Worm (Caenorhabditis elegans): ENCODE measurements around the gene cdh-4.

Gene cdh-4

DNA sequence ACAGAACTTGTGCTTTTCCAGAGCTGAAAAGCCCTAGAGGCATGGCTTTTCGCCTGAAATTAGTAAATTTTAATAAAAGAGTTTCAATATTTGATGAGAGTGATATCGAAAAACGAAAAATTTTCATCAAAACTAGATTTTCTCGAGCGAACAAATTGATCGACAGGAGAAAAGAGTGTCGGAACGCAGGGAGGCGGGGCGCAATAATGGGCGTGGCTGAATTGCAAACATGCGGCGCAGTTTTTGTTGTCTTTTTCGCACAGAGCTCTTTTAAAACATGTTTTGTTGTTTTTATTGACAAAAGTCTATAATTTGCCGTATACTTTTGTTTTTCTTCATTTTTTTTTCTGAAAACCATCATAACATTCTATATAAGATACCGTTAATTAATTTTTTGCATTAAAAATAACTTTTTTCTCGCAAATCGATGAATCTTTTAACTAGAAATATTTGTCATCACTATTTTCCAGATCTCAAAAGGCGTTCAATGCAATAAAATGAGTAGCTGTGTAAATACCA lies 58.3 kb downstream of the cdh-4 start, which contains the start of the genes sel-5 and wdr-48:
TSS of gene sel-5 (minus strand) at position 53 of the 519 bp plus-strand sequence.
TSS of gene wdr-48 (plus strand) at position 469 of the 519 bp plus-strand sequence.
- TF ChIP-seq ceh-48 (tag; optimal IDR thresholded peaks at IDR 0.05), result no peak
- no peak for TF ChIP-seq fax-1 (tag; optimal IDR thresholded peaks at IDR 0.05)
- TF ChIP-seq hlh-30 (tag; optimal IDR thresholded peaks at IDR 0.05; ENCODE audit: insufficient read depth), result no peak
- TF ChIP-seq ceh-19 (GFP tag; optimal IDR thresholded peaks at IDR 0.05), result no peak
- no peak for TF ChIP-seq ceh-34 (tag; optimal IDR thresholded peaks at IDR 0.05)
- no peak for TF ChIP-seq F13H6.1 (tag; optimal IDR thresholded peaks at IDR 0.05)
- no peak for TF ChIP-seq pros-1 (tag; optimal IDR thresholded peaks at IDR 0.05)
- TF ChIP-seq nfya-1 (tag; optimal IDR thresholded peaks at IDR 0.05), result peak; percentile 28
- TF ChIP-seq ceh-9 (tag; optimal IDR thresholded peaks at IDR 0.05), result no peak
- TF ChIP-seq pag-3 (tag; optimal IDR thresholded peaks at IDR 0.05; ENCODE audit: borderline replicate concordance), result no peak
- TF ChIP-seq ref-2 (tag; optimal IDR thresholded peaks at IDR 0.05), result peak; percentile 44
- peak; percentile 59 for TF ChIP-seq ceh-31 (tag; optimal IDR thresholded peaks at IDR 0.05)
- peak; percentile 20 for TF ChIP-seq unc-86 (tag; optimal IDR thresholded peaks at IDR 0.05)
- TF ChIP-seq elt-2 (tag; optimal IDR thresholded peaks at IDR 0.05), result peak; percentile 38
- no peak for TF ChIP-seq ceh-2 (tag; optimal IDR thresholded peaks at IDR 0.05)
- TF ChIP-seq fkh-6 (tag; optimal IDR thresholded peaks at IDR 0.05), result no peak
- no peak for TF ChIP-seq C38D4.7 (GFP tag; optimal IDR thresholded peaks at IDR 0.05)
- TF ChIP-seq unc-42 (tag; optimal IDR thresholded peaks at IDR 0.05), result peak; percentile 41
- no peak for TF ChIP-seq tbx-2 (tag; optimal IDR thresholded peaks at IDR 0.05)
- no peak for TF ChIP-seq zip-5 (tag; optimal IDR thresholded peaks at IDR 0.05)
- no peak for TF ChIP-seq ceh-6 (GFP tag; optimal IDR thresholded peaks at IDR 0.05)
- TF ChIP-seq K02D7.2 (tag; optimal IDR thresholded peaks at IDR 0.05), result no peak
- TF ChIP-seq ceh-18 (tag; optimal IDR thresholded peaks at IDR 0.05), result no peak

DNA sequence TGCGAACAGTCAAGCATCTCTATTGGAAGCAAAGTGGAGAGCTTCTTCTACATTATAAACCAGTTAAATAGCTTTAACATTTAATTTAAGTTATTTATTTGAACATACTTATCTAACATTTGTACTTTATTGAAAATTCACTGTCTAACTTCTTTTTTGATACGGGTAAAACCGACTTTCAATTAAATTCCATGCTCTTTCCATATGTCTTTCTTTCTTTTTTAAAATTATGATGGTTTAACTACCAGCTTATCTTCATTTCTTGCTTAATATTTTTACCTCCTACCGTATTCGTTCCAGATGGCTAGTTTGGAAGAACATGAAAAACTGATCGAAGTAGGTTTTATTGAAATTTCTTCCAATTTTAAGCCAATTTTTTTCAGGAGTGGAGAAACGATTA lies 61.3 kb downstream of the cdh-4 start, which contains the start of gene F35G12.12:
TSS of gene F35G12.12 (plus strand) at position 301 of the 400 bp plus-strand sequence.
- no peak for TF ChIP-seq ceh-24 (tag; optimal IDR thresholded peaks at IDR 0.05)
- no peak for TF ChIP-seq pax-1 (tag; optimal IDR thresholded peaks at IDR 0.05)
- TF ChIP-seq nhr-11 (tag; optimal IDR thresholded peaks at IDR 0.05), result no peak
- TF ChIP-seq gmeb-2 (tag; optimal IDR thresholded peaks at IDR 0.05), result no peak
- TF ChIP-seq che-1 (tag; optimal IDR thresholded peaks at IDR 0.05), result no peak
- TF ChIP-seq lim-6 (tag; optimal IDR thresholded peaks at IDR 0.05), result no peak
- no peak for TF ChIP-seq rnt-1 (tag; optimal IDR thresholded peaks at IDR 0.05)
- TF ChIP-seq sox-4 (tag; optimal IDR thresholded peaks at IDR 0.05), result no peak
- TF ChIP-seq dmd-4 (tag; optimal IDR thresholded peaks at IDR 0.05; ENCODE audit: borderline replicate concordance), result no peak
- no peak for TF ChIP-seq syd-9 (tag; optimal IDR thresholded peaks at IDR 0.05)
- TF ChIP-seq npax-4 (tag; optimal IDR thresholded peaks at IDR 0.05), result no peak
- TF ChIP-seq mec-3 (tag; optimal IDR thresholded peaks at IDR 0.05; ENCODE audit: borderline replicate concordance), result no peak
- no peak for TF ChIP-seq hlh-8 (tag; optimal IDR thresholded peaks at IDR 0.05)
- no peak for TF ChIP-seq ceh-19 (GFP tag; optimal IDR thresholded peaks at IDR 0.05)
- TF ChIP-seq sox-2 (GFP tag; IDR thresholded peaks at IDR 0.05), result no peak

DNA sequence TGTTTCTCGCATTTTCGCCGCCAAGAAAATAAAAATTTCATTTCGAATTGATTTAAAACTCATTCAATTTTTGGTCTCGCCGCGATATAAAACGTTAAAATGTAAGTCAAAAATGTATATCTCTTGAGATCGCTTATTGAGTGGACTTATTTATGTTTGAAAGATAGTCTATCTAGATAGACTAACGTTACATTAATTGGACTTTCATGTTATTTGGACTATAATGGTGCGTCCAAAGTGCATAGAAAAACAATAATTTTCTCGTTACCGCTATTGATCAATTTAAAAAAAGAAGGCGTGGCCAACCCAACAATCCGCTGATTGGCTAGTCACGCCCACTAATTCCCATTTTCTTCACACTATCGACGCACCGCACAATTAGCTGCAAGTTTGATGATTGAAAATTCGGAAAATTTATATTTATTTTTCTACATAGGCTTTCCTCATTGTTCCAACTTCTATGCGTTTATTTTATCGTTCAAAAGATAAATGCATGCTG lies 64.0 kb downstream of the cdh-4 start, which contains the start of gene F35G12.5:
TSS of gene F35G12.5 (plus strand) at position 51 of the 499 bp plus-strand sequence.
- TF ChIP-seq nfya-1 (tag; optimal IDR thresholded peaks at IDR 0.05), result peak; percentile 95
- no peak for TF ChIP-seq zip-5 (tag; optimal IDR thresholded peaks at IDR 0.05)
